Fruit fly (Drosophila melanogaster) whole organism, embryonic: Measurements from ENCODE around the gene ppk7.
A peak's percentile ranks its signal among the peaks of the same experiment; 100 is the strongest.

Source experiments
- Aef1 ChIP-seq: fragments of 200-800 bp; sonication (Bioruptor generic); IDR thresholded peaks from 3 replicates; pipeline ENCODE4 v1.3.6; 2022; ENCODE audit warnings: missing biosample characterization, missing genetic modification characterization
- Awh ChIP-seq: fragments of 200-800 bp; sonication (Bioruptor generic); IDR thresholded peaks from 2 replicates; pipeline ENCODE4, ENCODE4 v1.3.6; 2022; ENCODE audit warnings: missing biosample characterization, missing genetic modification characterization
- Bteb2 ChIP-seq: fragments of 200-800 bp; sonication (Bioruptor generic); optimal IDR thresholded peaks from 2 replicates; lab custom pipeline; 2016; ENCODE audit warnings: missing biosample characterization, missing genetic modification characterization
- CG10366 ChIP-seq: fragments of 200-800 bp; sonication (Bioruptor generic); IDR thresholded peaks from 2 replicates; pipeline ENCODE4 v1.3.6; 2022; ENCODE audit warnings: missing biosample characterization, missing genetic modification characterization
- CG10462 ChIP-seq: fragments of 200-800 bp; sonication (Bioruptor generic); optimal IDR thresholded peaks from 2 replicates; lab custom pipeline; 2016; ENCODE audit warnings: missing biosample characterization, missing genetic modification characterization
- CG10565 ChIP-seq: fragments of 200-800 bp; sonication (Bioruptor generic); optimal IDR thresholded peaks from 3 replicates; lab custom pipeline; 2016; ENCODE audit warnings: missing biosample characterization, mild to moderate bottlenecking, missing genetic modification characterization
- CG11247 ChIP-seq: fragments of 200-800 bp; sonication (Bioruptor generic); IDR thresholded peaks from 2 replicates; pipeline ENCODE4 v1.3.6; 2022; ENCODE audit warnings: missing biosample characterization, missing genetic modification characterization
- CG11695 ChIP-seq: fragments of 200-800 bp; sonication (Bioruptor generic); IDR thresholded peaks from 3 replicates; pipeline ENCODE4 v1.3.6; 2022; ENCODE audit warnings: missing biosample characterization, missing genetic modification characterization
- CG12104 ChIP-seq: fragments of 200-800 bp; sonication (Bioruptor generic); optimal IDR thresholded peaks from 3 replicates; lab custom pipeline; 2016; ENCODE audit warnings: missing biosample characterization, missing genetic modification characterization
- CG12744 ChIP-seq: fragments of 200-800 bp; sonication (Bioruptor generic); optimal IDR thresholded peaks from 2 replicates; lab custom pipeline; 2016; ENCODE audit warnings: missing biosample characterization, missing genetic modification characterization
- CG13894 ChIP-seq: fragments of 200-800 bp; sonication (Bioruptor generic); optimal IDR thresholded peaks from 3 replicates; lab custom pipeline; 2018; ENCODE audit warnings: missing biosample characterization, mild to moderate bottlenecking, missing genetic modification characterization, moderate library complexity
- CG14860 ChIP-seq: fragments of 200-800 bp; sonication (Bioruptor generic); IDR thresholded peaks from 3 replicates; pipeline ENCODE4 v1.3.6; 2022; ENCODE audit warnings: missing biosample characterization, missing genetic modification characterization; ENCODE audit not compliant: partially characterized antibody
- CG15011 ChIP-seq: fragments of 200-800 bp; sonication (Bioruptor generic); optimal IDR thresholded peaks from 3 replicates; lab custom pipeline; 2018; ENCODE audit warnings: missing biosample characterization, mild to moderate bottlenecking, missing genetic modification characterization
- CG1603 ChIP-seq: fragments of 200-800 bp; sonication (Bioruptor generic); optimal IDR thresholded peaks from 2 replicates; lab custom pipeline; 2019; ENCODE audit warnings: missing biosample characterization, mild to moderate bottlenecking, missing genetic modification characterization, moderate library complexity
- CG16813 ChIP-seq: fragments of 200-800 bp; sonication (Bioruptor generic); IDR thresholded peaks from 3 replicates; pipeline ENCODE4 v1.3.6; 2022; ENCODE audit warnings: missing biosample characterization, missing genetic modification characterization; ENCODE audit not compliant: partially characterized antibody
- CG18599 ChIP-seq: fragments of 200-800 bp; sonication (Bioruptor generic); optimal IDR thresholded peaks from 3 replicates; lab custom pipeline; 2017; ENCODE audit warnings: missing biosample characterization, missing genetic modification characterization, mild to moderate bottlenecking, moderate library complexity, missing genetic modification reagents
- CG2199 ChIP-seq: fragments of 200-800 bp; sonication (Bioruptor generic); IDR thresholded peaks from 3 replicates; pipeline ENCODE4 v1.3.6; 2022; ENCODE audit warnings: missing biosample characterization, missing genetic modification characterization
- CG32532 ChIP-seq: fragments of 200-800 bp; sonication (Bioruptor generic); IDR thresholded peaks from 2 replicates; pipeline ENCODE4 v1.3.6; 2022; ENCODE audit warnings: missing biosample characterization, missing genetic modification characterization
- CG6272 ChIP-seq: fragments of 200-800 bp; sonication (Bioruptor generic); IDR thresholded peaks from 2 replicates; pipeline ENCODE4 v1.3.6; 2022; ENCODE audit warnings: missing biosample characterization, missing genetic modification characterization
- CG8944 ChIP-seq: fragments of 200-800 bp; sonication (Bioruptor generic); optimal IDR thresholded peaks from 3 replicates; lab custom pipeline; 2016; ENCODE audit warnings: missing biosample characterization, missing genetic modification characterization
- CG9727 ChIP-seq: fragments of 200-800 bp; sonication (Bioruptor generic); optimal IDR thresholded peaks from 3 replicates; lab custom pipeline; 2017; ENCODE audit warnings: missing biosample characterization, mild to moderate bottlenecking, missing genetic modification characterization
- CG9876 ChIP-seq: fragments of 200-800 bp; sonication (Bioruptor generic); optimal IDR thresholded peaks from 2 replicates; lab custom pipeline; 2016; ENCODE audit warnings: missing biosample characterization, missing genetic modification characterization
- CrebB ChIP-seq: fragments of 200-800 bp; sonication (Bioruptor generic); optimal IDR thresholded peaks from 3 replicates; lab custom pipeline; 2018; ENCODE audit warnings: missing biosample characterization, mild to moderate bottlenecking, missing genetic modification characterization
- Ets65A ChIP-seq: fragments of 200-800 bp; sonication (Bioruptor generic); peaks from one replicate; lab custom pipeline; 2016; ENCODE audit warnings: missing biosample characterization, missing genetic modification characterization
- H15 ChIP-seq: fragments of 200-800 bp; sonication (Bioruptor generic); IDR thresholded peaks from 3 replicates; pipeline ENCODE4 v1.3.6; 2022; ENCODE audit warnings: missing biosample characterization, missing genetic modification characterization
- Hand ChIP-seq: fragments of 200-800 bp; sonication (Bioruptor generic); optimal IDR thresholded peaks from 2 replicates; lab custom pipeline; 2017; ENCODE audit warnings: mild to moderate bottlenecking, missing biosample characterization, missing genetic modification reagents, missing genetic modification characterization
- Hr39 ChIP-seq: fragments of >200 bp; optimal IDR thresholded peaks from 2 replicates; lab custom pipeline; 2017
- Hr51 ChIP-seq, 2 experiments: fragments of 200-800 bp; sonication (Bioruptor generic); optimal IDR thresholded peaks; 2 replicates in 1 of 2; 3 replicates in 1 of 2; lab custom pipeline; 2016 to 2018; ENCODE audit warnings: missing biosample characterization in 2 of 2, missing genetic modification characterization in 2 of 2, mild to moderate bottlenecking in 1 of 2, moderate library complexity in 1 of 2
- Max ChIP-seq: fragments of 200-800 bp; sonication (Bioruptor generic); optimal IDR thresholded peaks from 2 replicates; lab custom pipeline; 2016; ENCODE audit warnings: missing biosample characterization, mild to moderate bottlenecking, missing genetic modification characterization
- Mrtf ChIP-seq: fragments of 200-800 bp; sonication (Bioruptor generic); IDR thresholded peaks from 3 replicates; pipeline ENCODE4 v1.3.6; 2022; ENCODE audit warnings: missing biosample characterization, missing genetic modification characterization
- Ravus ChIP-seq: fragments of 200-800 bp; sonication (Bioruptor generic); IDR thresholded peaks from 2 replicates; pipeline ENCODE4 v1.3.6; 2022; ENCODE audit warnings: missing biosample characterization, missing genetic modification characterization
- Rx ChIP-seq: fragments of 200-800 bp; sonication (Bioruptor generic); IDR thresholded peaks from 2 replicates; pipeline ENCODE4 v1.3.6; 2022; ENCODE audit warnings: missing biosample characterization, missing genetic modification characterization
- Side ChIP-seq: fragments of 200-800 bp; sonication (Bioruptor generic); optimal IDR thresholded peaks from 2 replicates; lab custom pipeline; 2016; ENCODE audit warnings: missing biosample characterization, missing genetic modification characterization
- Sox100B ChIP-seq: fragments of 200-800 bp; sonication (Bioruptor generic); optimal IDR thresholded peaks from 3 replicates; lab custom pipeline; 2018; ENCODE audit warnings: missing biosample characterization, mild to moderate bottlenecking, missing genetic modification characterization
- ara ChIP-seq: fragments of 200-800 bp; sonication (Bioruptor generic); IDR thresholded peaks from 2 replicates; pipeline ENCODE4 v1.3.6; 2022; ENCODE audit warnings: missing biosample characterization, missing genetic modification characterization
- ash1 ChIP-seq: fragments of 200-800 bp; sonication (Bioruptor generic); optimal IDR thresholded peaks from 2 replicates; lab custom pipeline; 2018; ENCODE audit warnings: missing biosample characterization, mild to moderate bottlenecking, missing genetic modification characterization
- bigmax ChIP-seq: fragments of 200-800 bp; sonication (Bioruptor generic); optimal IDR thresholded peaks from 2 replicates; lab custom pipeline; 2018; ENCODE audit warnings: missing biosample characterization, mild to moderate bottlenecking, missing genetic modification characterization
- corto ChIP-seq: fragments of 200-800 bp; sonication (Bioruptor generic); optimal IDR thresholded peaks from 2 replicates; lab custom pipeline; 2016; ENCODE audit warnings: missing biosample characterization, mild to moderate bottlenecking, missing genetic modification characterization, moderate library complexity
- cwo ChIP-seq: fragments of 200-800 bp; sonication (Bioruptor generic); optimal IDR thresholded peaks from 3 replicates; lab custom pipeline; 2017; ENCODE audit warnings: missing biosample characterization, missing genetic modification characterization, mild to moderate bottlenecking, moderate library complexity, missing genetic modification reagents
- eve ChIP-seq, 2 experiments: fragments of >200 bp; optimal IDR thresholded peaks; 2 replicates each; lab custom pipeline; 2017; ENCODE audit warnings: missing biosample characterization in 2 of 2, missing genetic modification characterization in 2 of 2
- gcm ChIP-seq: fragments of 200-800 bp; sonication (Bioruptor generic); optimal IDR thresholded peaks from 2 replicates; lab custom pipeline; 2019; ENCODE audit warnings: missing biosample characterization, mild to moderate bottlenecking, missing genetic modification characterization, moderate library complexity
- grn ChIP-seq: fragments of 200-800 bp; sonication (Bioruptor generic); optimal IDR thresholded peaks from 3 replicates; lab custom pipeline; 2017; ENCODE audit warnings: missing biosample characterization, missing genetic modification characterization
- jing ChIP-seq: fragments of 200-800 bp; sonication (Bioruptor generic); optimal IDR thresholded peaks from 2 replicates; lab custom pipeline; 2018; ENCODE audit warnings: missing biosample characterization, mild to moderate bottlenecking, missing genetic modification characterization
- org-1 ChIP-seq: fragments of 200-800 bp; sonication (Bioruptor generic); optimal IDR thresholded peaks from 2 replicates; lab custom pipeline; 2017; ENCODE audit warnings: missing biosample characterization, missing genetic modification characterization
- prd ChIP-seq, 3 experiments: fragments of >200 bp in 2 of 3; fragments of 200-800 bp in 1 of 3; sonication (Bioruptor generic) in 1 of 3; optimal IDR thresholded peaks in 2 of 3; IDR thresholded peaks in 1 of 3; 2 replicates in 2 of 3; 3 replicates in 1 of 3; pipeline versions ENCODE4 v1.3.6 to Lab custom; 2017 to 2022; ENCODE audit warnings: missing biosample characterization in 1 of 3, missing genetic modification characterization in 1 of 3
- sens ChIP-seq: fragments of 200-800 bp; sonication (Bioruptor generic); peaks from one replicate; lab custom pipeline; 2016; ENCODE audit warnings: missing biosample characterization, missing genetic modification characterization
- sob ChIP-seq: fragments of 200-800 bp; sonication (Bioruptor generic); IDR thresholded peaks from 2 replicates; pipeline ENCODE4 v1.3.6; 2022; ENCODE audit warnings: missing biosample characterization, missing genetic modification characterization
- ttk ChIP-seq: fragments of 200-800 bp; sonication (Bioruptor generic); IDR thresholded peaks from 2 replicates; pipeline ENCODE4 v2.1.2; 2022; ENCODE audit warnings: missing biosample characterization, missing genetic modification characterization
- vnd ChIP-seq: fragments of 200-800 bp; sonication (Bioruptor generic); IDR thresholded peaks from 3 replicates; pipeline ENCODE4 v1.3.6; 2022; ENCODE audit warnings: missing biosample characterization, missing genetic modification characterization; ENCODE audit not compliant: partially characterized antibody
- zf30C ChIP-seq: fragments of 200-800 bp; sonication (Bioruptor generic); optimal IDR thresholded peaks from 3 replicates; lab custom pipeline; 2018; ENCODE audit warnings: missing biosample characterization, mild to moderate bottlenecking, missing genetic modification characterization

The ppk7 gene

DNA sequence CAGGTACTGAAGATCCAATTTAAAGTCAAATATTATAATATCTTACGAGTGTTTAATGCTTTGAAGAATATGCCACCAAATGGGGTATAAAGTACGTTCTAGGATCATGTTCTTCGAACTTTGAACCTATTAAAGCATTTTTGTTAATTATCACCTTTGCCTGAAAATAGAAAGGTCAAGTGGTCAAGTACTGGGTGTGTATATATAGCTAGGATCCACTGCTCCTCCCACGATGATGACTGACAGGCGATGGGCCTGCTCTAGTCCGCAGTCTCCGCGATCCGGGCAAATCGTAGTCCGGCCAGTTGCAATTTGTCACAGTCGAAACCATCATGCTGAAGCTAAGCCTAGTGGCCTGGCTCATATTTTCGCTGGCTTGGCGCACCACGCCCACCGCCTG is 26.8 kb upstream of the ppk7 start, which contains the start of gene Nepl5:
Gene Nepl5, plus strand, starts transcription at position 301 of the 400 bp plus-strand sequence.
- TF ChIP-seq Bteb2 (GFP tag; lab: Kevin White, UChicago) (no peak), Ravus (GFP tag; lab: Robert Waterston, UW) (no peak), cwo (GFP tag; lab: Kevin White, UChicago) (no peak), grn (no peak), Sox100B (GFP tag; lab: Kevin White, UChicago) (no peak), ara (GFP tag; lab: Robert Waterston, UW) (no peak), CG15011 (GFP tag; lab: Kevin White, UChicago) (no peak), org-1 (no peak), CG13894 (no peak)

DNA sequence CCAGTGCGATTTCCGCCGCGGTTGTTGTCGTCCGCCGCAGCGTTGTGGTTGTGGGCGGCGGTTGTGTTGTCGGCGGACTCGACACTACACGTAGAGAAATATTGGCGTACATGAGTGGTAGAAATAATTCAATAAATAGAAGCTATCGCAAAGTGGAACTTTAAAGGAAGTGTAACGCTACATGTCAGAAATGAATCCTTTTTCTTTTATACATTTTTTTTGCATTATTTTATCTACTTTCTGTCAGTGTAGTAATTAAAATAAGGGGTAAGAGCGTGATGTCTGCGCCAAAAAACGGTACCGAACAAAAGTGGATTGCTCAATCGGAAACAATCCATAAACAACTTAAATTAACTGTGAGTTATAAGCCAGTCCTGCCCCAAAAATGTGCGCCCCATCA is 25.1 kb upstream of the ppk7 start:
- TF ChIP-seq CG14860 (GFP tag; lab: Robert Waterston, UW) (no peak), CG9727 (no peak), Ets65A (GFP tag; lab: Kevin White, UChicago) (peak; percentile 4), eve (GFP tag; optimal IDR thresholded peaks at IDR 0.05; lab: Kevin White, UChicago) (no peak), vnd (GFP tag; lab: Robert Waterston, UW) (no peak), CG10366 (GFP tag; lab: Robert Waterston, UW) (0 out of 2 replicates have a peak, but pooled peaks have one; percentile 17), Side (GFP tag; lab: Kevin White, UChicago) (no peak), CG10462 (no peak), bigmax (no peak), H15 (GFP tag; lab: Robert Waterston, UW) (no peak), Mrtf (GFP tag; lab: Robert Waterston, UW) (no peak), CG1603 (tag; lab: Kevin White, UChicago) (no peak), Aef1 (GFP tag; lab: Robert Waterston, UW) (no peak; the same call in 2 of the 3 replicates), CG10565 (GFP tag; lab: Kevin White, UChicago) (no peak), CG2199 (GFP tag; lab: Robert Waterston, UW) (no peak), Hand (GFP tag; lab: Kevin White, UChicago) (no peak), Hr39 (lab: Kevin White, UChicago) (no peak), Rx (GFP tag; lab: Robert Waterston, UW) (no peak), CG32532 (no peak), CG8944 (GFP tag; lab: Kevin White, UChicago) (no peak), CrebB (tag; lab: Kevin White, UChicago) (no peak), sob (GFP tag; lab: Robert Waterston, UW) (0 out of 2 replicates have a peak, but pooled peaks have one; percentile 24), CG6272 (GFP tag; lab: Robert Waterston, UW) (no peak), CG12744 (GFP tag; lab: Kevin White, UChicago) (no peak), ttk (GFP tag; lab: Robert Waterston, UW) (0 out of 2 replicates have a peak, but pooled peaks have one; percentile 29), Max (no peak), corto (GFP tag; lab: Kevin White, UChicago) (no peak), sens (GFP tag; lab: Kevin White, UChicago) (peak; percentile 62), gcm (no peak), CG11695 (no peak), CG11247 (no peak), CG18599 (GFP tag; lab: Kevin White, UChicago) (peak; percentile 18), zf30C (GFP tag; lab: Kevin White, UChicago) (no peak), CG9876 (GFP tag; lab: Kevin White, UChicago) (no peak), CG12104 (GFP tag; lab: Kevin White, UChicago) (no peak), Hr51 (GFP tag; optimal IDR thresholded peaks at IDR 0.05; lab: Kevin White, UChicago) (no peak), prd (optimal IDR thresholded peaks at IDR 0.05; lab: Kevin White, UChicago) (no peak), prd (GFP tag; IDR thresholded peaks at IDR 0.05; lab: Robert Waterston, UW) (peak; percentile 50; the same call in 1 of the 3 replicates), Awh (GFP tag; lab: Robert Waterston, UW) (no peak), CG16813 (no peak), ash1 (GFP tag; lab: Kevin White, UChicago) (no peak), jing (GFP tag; lab: Kevin White, UChicago) (no peak)
